Worm (Caenorhabditis elegans) whole organism, L1 larva: ENCODE data around the gene F49C5.10.
A peak's percentile ranks its signal among the peaks of the same experiment; 100 is the strongest.
"Not testable (repeated sequence)": the region's sequence is repeated elsewhere in the genome, so short reads cannot be mapped to it uniquely, and the experiment has no call there.

Experiments
- C04F5.9 ChIP-seq: sonication (generic microtip); optimal IDR thresholded peaks from 2 replicates; lab custom pipeline; 2016; ENCODE audit warnings: missing genetic modification characterization, missing compliant biosample characterization
- C16A3.4 ChIP-seq: fragments of 150-350 bp; optimal IDR thresholded peaks from 2 replicates; lab custom pipeline; 2014; ENCODE audit warnings: missing biosample characterization, missing genetic modification characterization
- alr-1 ChIP-seq: fragments of 200-800 bp; sonication (Bioruptor generic); optimal IDR thresholded peaks from 2 replicates; lab custom pipeline; 2018; ENCODE audit warnings: borderline replicate concordance, mild to moderate bottlenecking, missing genetic modification characterization, missing compliant biosample characterization
- blmp-1 ChIP-seq: fragments of 150-350 bp; optimal IDR thresholded peaks from 2 replicates; lab custom pipeline; 2014; ENCODE audit warnings: missing biosample characterization, missing genetic modification characterization
- ceh-8 ChIP-seq: fragments of 200-800 bp; sonication (Bioruptor generic); optimal IDR thresholded peaks from 2 replicates; lab custom pipeline; 2018; ENCODE audit warnings: mild to moderate bottlenecking, missing genetic modification characterization, moderate library complexity, missing compliant biosample characterization
- ces-1 ChIP-seq: fragments of 150-350 bp; optimal IDR thresholded peaks from 2 replicates; lab custom pipeline; 2014; ENCODE audit warnings: missing biosample characterization, missing genetic modification reagents, missing genetic modification characterization
- dsc-1 ChIP-seq: sonication (generic microtip); optimal IDR thresholded peaks from 2 replicates; lab custom pipeline; 2016; ENCODE audit warnings: mild to moderate bottlenecking, missing genetic modification characterization, missing compliant biosample characterization
- efl-1 ChIP-seq, 4 experiments: fragments of 150-350 bp; optimal IDR thresholded peaks in 3 of 4; peaks in 1 of 4; 1 replicate in 1 of 4; 2 replicates in 3 of 4; lab custom pipeline; 2014; ENCODE audit warnings: missing biosample characterization in 2 of 4, missing genetic modification characterization in 2 of 4, missing genetic modification reagents in 2 of 4
- elt-2 ChIP-seq: sonication (generic microtip); optimal IDR thresholded peaks from 2 replicates; lab custom pipeline; 2016; ENCODE audit warnings: missing genetic modification characterization, mild to moderate bottlenecking, inconsistent platforms, missing compliant biosample characterization, missing genetic modification reagents
- fkh-10 ChIP-seq: sonication (generic microtip); optimal IDR thresholded peaks from 2 replicates; lab custom pipeline; 2017; ENCODE audit warnings: missing biosample characterization, missing genetic modification reagents, missing genetic modification characterization
- fkh-4 ChIP-seq: sonication (generic microtip); optimal IDR thresholded peaks from 2 replicates; lab custom pipeline; 2016; ENCODE audit warnings: missing compliant biosample characterization, missing genetic modification characterization, borderline replicate concordance
- fos-1 ChIP-seq: fragments of 150-350 bp; optimal IDR thresholded peaks from 2 replicates; lab custom pipeline; 2014; ENCODE audit warnings: missing biosample characterization, missing genetic modification characterization
- grh-1 ChIP-seq: fragments of 200-800 bp; sonication (Bioruptor generic); IDR thresholded peaks from 2 replicates; pipeline ENCODE4 v1.3.6; 2022; ENCODE audit warnings: missing genetic modification reagents, missing genetic modification characterization, missing compliant biosample characterization
- hlh-4 ChIP-seq: sonication (generic microtip); optimal IDR thresholded peaks from 2 replicates; lab custom pipeline; 2016; ENCODE audit warnings: mild to moderate bottlenecking, missing genetic modification characterization, missing compliant biosample characterization
- irx-1 ChIP-seq: sonication (generic microtip); optimal IDR thresholded peaks from 2 replicates; lab custom pipeline; 2016; ENCODE audit warnings: missing genetic modification characterization, missing compliant biosample characterization
- lin-35 ChIP-seq, 2 experiments: fragments of 150-350 bp; optimal IDR thresholded peaks; 2 replicates each; lab custom pipeline; 2014; ENCODE audit warnings: missing biosample characterization in 2 of 2, missing genetic modification characterization in 2 of 2, missing genetic modification reagents in 2 of 2
- mdl-1 ChIP-seq, 2 experiments: fragments of 150-350 bp; optimal IDR thresholded peaks; 2 replicates each; lab custom pipeline; 2014 to 2017; ENCODE audit warnings: missing biosample characterization in 2 of 2, missing genetic modification characterization in 2 of 2, inconsistent platforms in 1 of 2
- nhr-19 ChIP-seq: fragments of 200-800 bp; sonication (Bioruptor generic); conservative IDR thresholded peaks from 2 replicates; pipeline ENCODE4 v1.3.6; 2022; ENCODE audit warnings: missing genetic modification characterization, missing compliant biosample characterization
- nhr-20 ChIP-seq: sonication (generic microtip); optimal IDR thresholded peaks from 2 replicates; lab custom pipeline; 2016; ENCODE audit warnings: mild to moderate bottlenecking, missing genetic modification characterization, missing compliant biosample characterization
- nhr-237 ChIP-seq: fragments of 150-350 bp; optimal IDR thresholded peaks from 2 replicates; lab custom pipeline; 2014; ENCODE audit warnings: missing biosample characterization, missing genetic modification characterization
- nhr-28 ChIP-seq: fragments of 150-350 bp; optimal IDR thresholded peaks from 2 replicates; lab custom pipeline; 2014; ENCODE audit warnings: missing biosample characterization, missing genetic modification characterization
- nhr-47 ChIP-seq: sonication (generic microtip); optimal IDR thresholded peaks from 2 replicates; lab custom pipeline; 2016; ENCODE audit warnings: mild to moderate bottlenecking, missing genetic modification characterization, moderate library complexity, missing compliant biosample characterization
- nhr-71 ChIP-seq: sonication (generic microtip); optimal IDR thresholded peaks from 2 replicates; lab custom pipeline; 2016; ENCODE audit warnings: mild to moderate bottlenecking, missing genetic modification characterization, moderate library complexity, missing compliant biosample characterization
- nhr-76 ChIP-seq: sonication (generic microtip); optimal IDR thresholded peaks from 2 replicates; lab custom pipeline; 2017; ENCODE audit warnings: missing biosample characterization, missing genetic modification characterization
- nhr-85 ChIP-seq: sonication (generic microtip); peaks from one replicate; lab custom pipeline; 2016; ENCODE audit warnings: missing genetic modification characterization, inconsistent platforms, missing compliant biosample characterization
- nhr-90 ChIP-seq: sonication (generic microtip); optimal IDR thresholded peaks from 2 replicates; lab custom pipeline; 2016; ENCODE audit warnings: mild to moderate bottlenecking, missing genetic modification characterization, missing compliant biosample characterization; ENCODE audit not compliant: poor library complexity
- pax-3 ChIP-seq: fragments of 200-800 bp; sonication (Bioruptor generic); optimal IDR thresholded peaks from 2 replicates; lab custom pipeline; 2018; ENCODE audit warnings: mild to moderate bottlenecking, missing genetic modification characterization, moderate library complexity, missing compliant biosample characterization
- pqm-1 ChIP-seq: sonication (generic microtip); optimal IDR thresholded peaks from 3 replicates; lab custom pipeline; 2017; ENCODE audit warnings: missing biosample characterization, missing genetic modification characterization
- rnt-1 ChIP-seq: sonication (generic microtip); optimal IDR thresholded peaks from 2 replicates; lab custom pipeline; 2016; ENCODE audit warnings: mild to moderate bottlenecking, missing genetic modification characterization, moderate library complexity, missing compliant biosample characterization
- skn-1 ChIP-seq: fragments of 150-350 bp; optimal IDR thresholded peaks from 2 replicates; lab custom pipeline; 2014; ENCODE audit warnings: missing biosample characterization, missing genetic modification characterization
- snpc-4 ChIP-seq: fragments of 150-350 bp; optimal IDR thresholded peaks from 2 replicates; lab custom pipeline; 2014; ENCODE audit warnings: missing biosample characterization, missing genetic modification characterization
- snu-23 ChIP-seq: sonication (generic microtip); optimal IDR thresholded peaks from 2 replicates; lab custom pipeline; 2016; ENCODE audit warnings: missing genetic modification characterization, missing compliant biosample characterization
- xbp-1 ChIP-seq: sonication (generic microtip); optimal IDR thresholded peaks from 2 replicates; lab custom pipeline; 2016; ENCODE audit warnings: missing genetic modification characterization, missing compliant biosample characterization
- zip-4 ChIP-seq: fragments of 200-800 bp; sonication (Bioruptor generic); optimal IDR thresholded peaks from 2 replicates; lab custom pipeline; 2018; ENCODE audit warnings: mild to moderate bottlenecking, missing genetic modification characterization, moderate library complexity, missing compliant biosample characterization

Gene F49C5.10

DNA sequence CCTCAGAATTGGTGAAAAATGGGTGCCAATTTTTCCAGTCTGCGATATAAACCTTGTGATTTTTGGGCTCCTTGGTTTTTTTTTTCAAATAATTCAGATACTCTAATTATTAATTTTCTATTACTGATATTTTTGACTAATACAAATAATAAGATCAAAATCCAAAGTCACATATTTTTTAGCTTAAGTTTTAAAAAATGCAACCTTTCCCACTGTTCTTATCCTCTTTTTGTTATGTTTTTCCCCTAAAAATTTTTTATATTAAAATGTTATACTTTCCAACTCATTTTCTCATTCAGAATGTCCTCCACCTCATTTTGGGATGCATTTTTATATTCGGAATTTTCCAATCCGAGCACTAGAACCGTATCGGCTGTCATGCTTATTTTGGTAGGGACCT lies 15.6 kb upstream of the F49C5.10 start, which contains the start of gene srx-120:
TSS of gene srx-120 (plus strand) at position 301 of the 400 bp plus-strand sequence.
- TF ChIP-seq nhr-20 (tag; lab: Kevin White, UChicago) (no peak), xbp-1 (tag; lab: Kevin White, UChicago) (no peak), ceh-8 (GFP tag; lab: Kevin White, UChicago) (no peak), mdl-1 (tag; optimal IDR thresholded peaks at IDR 0.05; lab: Kevin White, UChicago) (no peak), lin-35 (GFP tag; optimal IDR thresholded peaks at IDR 0.05; lab: Kevin White, UChicago) (no peak), C04F5.9 (no peak), irx-1 (no peak), pax-3 (tag; lab: Kevin White, UChicago) (no peak), alr-1 (tag; lab: Kevin White, UChicago) (no peak), dsc-1 (tag; lab: Kevin White, UChicago) (no peak), skn-1 (tag; lab: Kevin White, UChicago) (no peak), blmp-1 (tag; lab: Kevin White, UChicago) (no peak), nhr-76 (tag; lab: Kevin White, UChicago) (no peak)

DNA sequence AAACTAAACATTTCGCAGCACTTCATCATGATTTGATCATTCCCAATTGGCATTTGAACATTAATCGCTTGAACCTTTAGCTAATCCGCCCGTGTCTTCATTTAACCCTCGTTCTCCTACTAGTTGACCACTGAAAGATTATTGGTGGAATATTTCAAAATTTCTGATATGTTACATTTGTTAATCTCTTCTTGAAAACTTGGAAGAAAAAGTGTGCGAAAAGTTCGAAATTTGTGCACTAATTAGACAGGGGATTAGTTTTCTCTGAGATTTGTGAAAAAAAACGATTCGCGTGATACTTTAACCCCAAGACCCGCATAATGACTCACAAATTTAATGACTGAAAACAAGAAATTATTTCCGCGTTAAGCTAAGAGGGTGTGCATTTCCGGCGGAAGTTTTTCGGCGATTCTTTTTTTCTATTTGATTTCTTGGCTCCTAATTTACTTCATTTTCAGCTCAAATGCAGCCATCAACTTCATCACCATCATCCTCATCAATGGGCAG lies 11.2 kb upstream of the F49C5.10 start, which contains the start of gene nimk-1:
TSS of gene nimk-1 (plus strand) at position 457 of the 507 bp plus-strand sequence.
- TF ChIP-seq fkh-10 (GFP tag; lab: Kevin White, UChicago), result no peak
- TF ChIP-seq dsc-1 (tag; lab: Kevin White, UChicago), result peak; percentile 64
- TF ChIP-seq nhr-19 (GFP tag; lab: Robert Waterston, UW), result no peak
- TF ChIP-seq nhr-85, result no peak

DNA sequence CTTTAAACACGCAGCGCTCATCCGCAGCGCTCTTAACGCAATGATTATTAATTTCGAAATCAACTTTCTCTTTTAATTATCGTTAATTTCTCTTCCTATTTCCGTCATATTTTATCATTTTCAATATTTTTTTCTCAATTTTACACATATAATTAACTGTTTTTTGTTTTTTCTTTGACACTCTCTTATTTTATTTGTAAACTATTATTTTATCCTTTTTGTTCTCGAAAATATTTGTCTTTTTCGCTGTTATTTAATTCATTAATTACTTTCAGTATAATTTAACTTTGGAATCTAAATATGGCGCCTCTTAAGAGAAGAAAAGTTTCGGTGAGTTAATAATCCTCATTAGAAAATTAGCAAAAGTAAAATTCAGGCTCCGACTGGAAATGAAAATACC lies 10.4 kb upstream of the F49C5.10 start, which contains the start of gene F49C5.3:
TSS of gene F49C5.3 (plus strand) at position 301 of the 400 bp plus-strand sequence.
- not testable (repeated sequence) for TF ChIP-seq elt-2 (tag; lab: Kevin White, UChicago); zip-4; grh-1 (GFP tag; lab: Robert Waterston, UW)

- no peak for TF ChIP-seq mdl-1 (tag; optimal IDR thresholded peaks at IDR 0.05; lab: Kevin White, UChicago)
- TF ChIP-seq pqm-1 (tag; lab: Kevin White, UChicago), result no peak
- no peak for TF ChIP-seq hlh-4 (tag; lab: Kevin White, UChicago)
- TF ChIP-seq rnt-1 (tag; lab: Kevin White, UChicago), result no peak
- TF ChIP-seq fos-1 (tag; lab: Kevin White, UChicago), result no peak
- no peak for TF ChIP-seq dsc-1 (tag; lab: Kevin White, UChicago)
- TF ChIP-seq fkh-4, result no peak
- no peak for TF ChIP-seq nhr-237 (tag; lab: Kevin White, UChicago)
- no peak for TF ChIP-seq nhr-90 (tag; lab: Kevin White, UChicago)
- TF ChIP-seq ces-1 (GFP tag; lab: Kevin White, UChicago), result no peak
- no peak for TF ChIP-seq snpc-4
- no peak for TF ChIP-seq skn-1 (tag; lab: Kevin White, UChicago)
- no peak for TF ChIP-seq nhr-28 (tag; lab: Kevin White, UChicago)
Measured at ce11 chrII:12539395-12539794, 7.2 kb upstream of the F49C5.10 start.

DNA sequence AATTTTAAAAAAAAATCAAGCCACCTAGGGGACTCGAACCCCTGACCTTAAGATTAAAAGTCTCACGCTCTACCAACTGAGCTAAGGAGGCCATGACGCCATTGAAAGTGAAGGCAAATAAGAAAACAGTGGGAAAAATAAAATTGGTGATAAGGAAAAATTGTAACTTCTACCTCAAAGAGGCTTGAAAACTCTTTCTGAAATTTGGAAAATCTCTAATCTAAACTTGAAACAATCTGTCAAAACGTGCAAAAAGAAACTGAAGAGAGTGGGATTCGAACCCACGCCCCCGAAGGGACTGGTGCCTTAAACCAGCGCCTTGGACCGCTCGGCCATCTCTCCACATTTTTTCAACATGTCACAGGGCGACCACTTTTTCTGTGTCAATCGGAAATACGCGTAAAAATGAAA lies 4.9 kb upstream of the F49C5.10 start:
- TF ChIP-seq nhr-90 (tag; lab: Kevin White, UChicago) (peak; percentile 68), nhr-71 (peak; percentile 31), snu-23 (GFP tag; lab: Kevin White, UChicago) (peak; percentile 18), C16A3.4 (tag; lab: Kevin White, UChicago) (peak; percentile 7), lin-35 (GFP tag; optimal IDR thresholded peaks at IDR 0.05; lab: Kevin White, UChicago) (peak in 1 of 2 experiments; percentile 31), nhr-19 (GFP tag; lab: Robert Waterston, UW) (0 out of 2 replicates have a peak, but pooled peaks have one; percentile 11), elt-2 (tag; lab: Kevin White, UChicago) (peak; percentile 24), nhr-47 (tag; lab: Kevin White, UChicago) (peak; percentile 15), efl-1 (optimal IDR thresholded peaks at IDR 0.05; lab: Kevin White, UChicago) (peak in 1 of 2 experiments; percentile 2), efl-1 (GFP tag; optimal IDR thresholded peaks at IDR 0.05 in 1 of 2; lab: Kevin White, UChicago) (peak in 1 of 2 experiments; percentile 82)
